Worm (Caenorhabditis elegans): ENCODE results near the gene F37A4.1.

F37A4.1 gene

DNA sequence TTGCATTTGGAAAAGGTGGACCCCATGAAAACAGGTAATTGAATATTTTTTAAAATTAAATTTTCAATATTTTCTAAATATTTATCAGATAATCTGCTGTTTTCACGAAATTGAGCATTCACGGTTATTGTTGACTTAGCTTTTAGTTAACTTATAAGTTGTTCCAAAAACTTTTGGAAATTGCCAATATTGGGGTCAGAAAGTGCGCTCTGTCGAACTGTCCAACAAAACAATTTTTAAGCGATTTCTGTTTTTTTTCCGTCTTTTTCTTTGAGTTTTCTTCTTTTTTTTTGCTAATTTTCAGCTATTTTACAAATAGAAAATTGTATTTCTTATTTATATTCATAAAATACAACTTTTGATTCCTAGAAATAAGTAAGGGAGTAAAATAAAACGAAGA is 8.1 kb downstream of the F37A4.1 start:
- no peak for TF ChIP-seq unc-62 (GFP tag; optimal IDR thresholded peaks at IDR 0.05)

DNA sequence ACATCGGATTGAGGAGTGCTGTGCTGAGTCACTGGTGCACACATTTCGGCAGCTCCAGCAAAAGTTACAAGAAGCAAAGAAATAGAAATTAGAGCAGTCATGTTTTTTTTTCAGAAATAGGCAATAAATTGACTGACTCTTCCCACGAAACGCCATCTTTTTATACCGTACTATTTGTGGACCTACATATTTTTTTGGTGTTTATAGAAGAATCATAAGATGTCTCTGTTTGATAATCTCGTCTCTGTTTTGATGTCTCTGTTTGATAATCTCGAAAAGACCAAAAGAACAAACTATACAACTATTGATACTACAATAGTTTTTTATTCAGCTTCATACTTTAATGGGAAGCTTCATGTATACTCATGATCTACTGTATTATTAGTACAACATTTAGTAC is 11.2 kb downstream of the F37A4.1 start, which contains the start of gene Y102E9.3:
TSS of gene Y102E9.3 (minus strand) at position 101 of the 400 bp plus-strand sequence.
- TF ChIP-seq unc-62 (GFP tag; optimal IDR thresholded peaks at IDR 0.05), result no peak

- no peak for TF ChIP-seq unc-62 (GFP tag; optimal IDR thresholded peaks at IDR 0.05)
Measured at ce11 chrIII:6736566-6736965, 13.4 kb downstream of the F37A4.1 start, which contains the start of gene Y102E9.6. Gene Y102E9.6, minus strand, starts transcription at chrIII:6736666.

DNA sequence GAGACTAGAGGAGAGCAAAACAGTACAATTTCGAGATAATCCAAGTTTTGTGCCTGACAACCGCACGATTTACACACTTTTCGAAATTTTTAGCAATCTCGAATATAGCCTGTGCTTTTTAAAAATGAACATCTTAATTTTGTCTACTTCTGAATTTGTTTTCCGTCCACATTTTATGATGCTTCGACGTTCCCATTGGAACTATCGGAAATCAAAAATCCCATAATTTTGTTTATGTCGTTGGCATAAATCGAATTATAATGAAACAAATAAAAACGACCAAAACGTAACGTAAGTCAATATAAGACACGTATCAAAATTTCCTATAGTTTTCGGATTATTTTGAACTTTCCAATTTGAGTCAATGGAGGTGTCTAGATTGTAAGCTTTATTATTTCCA is 13.8 kb downstream of the F37A4.1 start, which contains the start of gene K07E12.2:
TSS of gene K07E12.2 (plus strand) at position 301 of the 400 bp plus-strand sequence.
- TF ChIP-seq unc-62 (GFP tag; optimal IDR thresholded peaks at IDR 0.05), result no peak

DNA sequence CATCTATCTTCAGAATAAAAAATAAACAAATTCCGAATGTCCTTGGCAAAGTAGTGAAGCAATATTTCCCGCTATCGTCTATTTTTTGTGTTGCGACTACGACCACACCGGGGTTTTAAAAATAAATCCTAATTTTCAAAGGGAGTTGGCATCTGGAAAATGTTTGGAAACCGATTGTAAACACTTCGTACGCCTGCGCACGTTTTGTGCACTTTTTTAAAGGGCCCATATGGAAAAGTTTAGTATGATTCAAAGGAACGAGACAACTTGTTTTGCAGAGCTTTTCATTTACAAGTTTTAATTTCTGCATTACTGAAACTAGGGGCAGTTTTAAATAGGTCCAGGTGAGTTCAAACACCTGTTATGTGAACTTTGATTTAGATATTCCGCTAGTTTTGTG is 16.9 kb downstream of the F37A4.1 start:
- no peak for TF ChIP-seq unc-62 (GFP tag; optimal IDR thresholded peaks at IDR 0.05)

DNA sequence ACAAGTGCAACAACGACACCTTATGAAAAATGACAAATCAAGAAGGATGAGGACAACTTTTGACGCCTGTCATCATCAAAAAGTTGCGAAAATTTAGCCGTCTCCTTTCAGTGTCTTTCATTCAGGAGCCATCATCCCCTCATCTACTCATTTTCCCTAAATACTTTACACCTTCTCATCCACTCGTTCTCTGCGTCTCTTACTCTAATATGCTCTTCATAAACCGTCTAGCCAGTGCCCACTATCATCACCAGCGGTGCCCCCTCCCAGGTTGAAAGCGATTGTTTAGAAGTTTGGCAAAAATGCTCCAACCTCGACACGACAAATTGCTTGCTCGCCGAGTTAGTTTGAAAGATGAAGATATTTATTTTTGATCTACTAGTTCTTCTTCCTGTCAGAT is 19.4 kb downstream of the F37A4.1 start:
- TF ChIP-seq unc-62 (GFP tag; optimal IDR thresholded peaks at IDR 0.05), result no peak

DNA sequence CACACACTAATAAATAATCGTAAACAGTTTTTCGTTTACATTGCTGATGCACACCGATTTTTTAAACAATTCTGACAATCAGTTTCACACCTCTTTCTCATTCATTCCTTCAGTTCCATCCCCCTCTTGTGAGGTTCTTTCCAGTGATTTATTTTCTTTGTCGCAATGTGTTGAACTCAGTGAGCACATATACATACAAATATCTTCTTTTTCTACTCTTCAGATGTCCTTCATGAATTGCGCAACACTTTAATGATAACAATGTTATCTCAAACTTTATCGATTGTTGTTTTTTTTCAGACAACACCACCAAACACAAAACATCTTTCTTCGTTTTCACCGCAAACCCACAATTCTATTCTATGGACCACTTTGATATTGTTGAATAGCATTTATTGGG is 22.8 kb downstream of the F37A4.1 start, which contains the start of gene dig-1:
TSS of gene dig-1 (plus strand) at position 301 of the 400 bp plus-strand sequence.
- no peak for TF ChIP-seq unc-62 (GFP tag; optimal IDR thresholded peaks at IDR 0.05)

ce11 chrIII:6746668-6747067 is 23.5 kb downstream of the F37A4.1 start:
- no peak for TF ChIP-seq unc-62 (GFP tag; optimal IDR thresholded peaks at IDR 0.05)

DNA sequence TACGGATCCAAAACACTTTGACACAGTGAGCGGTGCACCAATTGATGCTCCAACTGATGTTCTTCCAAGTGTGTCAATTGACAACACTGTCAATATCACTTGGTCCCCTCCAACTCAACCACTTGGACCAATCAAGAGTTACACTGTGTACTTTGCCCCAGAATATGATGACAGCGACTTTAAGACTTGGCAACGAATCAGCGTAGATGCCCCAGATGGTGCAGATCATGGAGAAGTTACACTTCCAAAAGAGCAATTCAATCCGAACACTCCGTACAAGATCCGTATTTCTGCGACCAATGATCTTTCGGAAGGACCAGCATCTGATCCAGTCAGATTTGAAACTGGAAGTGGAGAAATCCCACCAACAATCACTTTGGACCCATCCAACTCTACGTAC is 29.4 kb downstream of the F37A4.1 start:
- TF ChIP-seq unc-62 (GFP tag; optimal IDR thresholded peaks at IDR 0.05), result no peak

DNA sequence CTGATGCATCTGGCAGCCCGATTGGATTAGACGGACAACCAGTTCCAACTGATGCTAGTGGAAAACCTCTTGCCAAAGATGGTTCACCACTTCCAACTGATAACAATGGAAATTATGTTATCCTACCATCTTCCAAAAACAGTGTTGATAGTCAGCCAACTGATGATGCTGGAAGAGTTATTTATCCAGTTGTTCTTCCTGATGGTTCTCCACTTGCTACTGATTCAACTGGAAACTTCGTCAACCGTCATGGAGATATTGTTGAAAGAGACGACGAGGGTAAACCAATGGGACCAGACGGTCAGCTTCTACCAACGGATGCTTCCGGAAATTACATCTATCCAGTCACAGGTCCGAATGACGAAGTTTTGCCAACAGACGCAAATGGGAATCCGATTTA is 33.6 kb downstream of the F37A4.1 start:
- TF ChIP-seq unc-62 (GFP tag; optimal IDR thresholded peaks at IDR 0.05), result no peak
